Fruit fly (Drosophila melanogaster): ENCODE results near the gene Efa6.

Gene Efa6

dm6 chr3R:22582981-22583380 is 4.6 kb upstream of the Efa6 start, which contains the start of gene Dph5 (continued):
- TF ChIP-seq Opbp (GFP tag; IDR thresholded peaks at IDR 0.05; ENCODE audit: partially characterized antibody), result no peak
- TF ChIP-seq zfh1 (GFP tag; IDR thresholded peaks at IDR 0.05), result no peak
- no peak for TF ChIP-seq CG15011 (GFP tag; optimal IDR thresholded peaks at IDR 0.05)
- no peak for TF ChIP-seq CG30431 (GFP tag; optimal IDR thresholded peaks at IDR 0.05)
- no peak for TF ChIP-seq Atf-2 (GFP tag; optimal IDR thresholded peaks at IDR 0.05)
- TF ChIP-seq Dll (GFP tag; IDR thresholded peaks at IDR 0.05; ENCODE audit: partially characterized antibody), result 0 out of 4 replicates have a peak, but pooled peaks have one; percentile 11
- no peak for TF ChIP-seq emc (GFP tag; optimal IDR thresholded peaks at IDR 0.05)
- TF ChIP-seq MBD-R2 (GFP tag; IDR thresholded peaks at IDR 0.05), result peak; percentile 60
- no peak for TF ChIP-seq CG4707 (GFP tag; optimal IDR thresholded peaks at IDR 0.05)
- TF ChIP-seq ftz-f1 (GFP tag; optimal IDR thresholded peaks at IDR 0.05), result peak; percentile 98
- no peak for TF ChIP-seq aop (GFP tag; IDR thresholded peaks at IDR 0.05)
- no peak for TF ChIP-seq CG9437 (GFP tag; optimal IDR thresholded peaks at IDR 0.05)
- TF ChIP-seq unc-4 (GFP tag; IDR thresholded peaks at IDR 0.05; ENCODE audit: partially characterized antibody), result no peak
- no peak for TF ChIP-seq pnt (GFP tag; optimal IDR thresholded peaks at IDR 0.05)
- no peak for TF ChIP-seq Sox102F (GFP tag; optimal IDR thresholded peaks at IDR 0.05)
- TF ChIP-seq CG10147 (GFP tag; optimal IDR thresholded peaks at IDR 0.05), result no peak
- TF ChIP-seq NfI (GFP tag; optimal IDR thresholded peaks at IDR 0.05), result no peak
- TF ChIP-seq sim (GFP tag; IDR thresholded peaks at IDR 0.05), result no peak
- no peak for TF ChIP-seq Mrtf (GFP tag; IDR thresholded peaks at IDR 0.05)
- TF ChIP-seq CG3065 (GFP tag; optimal IDR thresholded peaks at IDR 0.05), result no peak
- TF ChIP-seq Nf-YB (GFP tag; optimal IDR thresholded peaks at IDR 0.05), result no peak
- no peak for TF ChIP-seq chif (GFP tag; optimal IDR thresholded peaks at IDR 0.05)
- peak; percentile 7 for TF ChIP-seq Ets97D (GFP tag; optimal IDR thresholded peaks at IDR 0.05)
- TF ChIP-seq Meics (GFP tag; optimal IDR thresholded peaks at IDR 0.05), result no peak
- TF ChIP-seq amos (GFP tag; IDR thresholded peaks at IDR 0.05; ENCODE audit: partially characterized antibody), result no peak; the same call in 1 of the 2 replicates
- TF ChIP-seq fru (optimal IDR thresholded peaks at IDR 0.05), result no peak
- no peak for TF ChIP-seq Ssrp (tag; optimal IDR thresholded peaks at IDR 0.05)
- TF ChIP-seq CG1603 (tag; optimal IDR thresholded peaks at IDR 0.05), result peak; percentile 23
- no peak for TF ChIP-seq Antp (GFP tag; optimal IDR thresholded peaks at IDR 0.05)
- no peak for TF ChIP-seq Abd-B (GFP tag; optimal IDR thresholded peaks at IDR 0.05)
- no peak for TF ChIP-seq CG9932 (GFP tag; IDR thresholded peaks at IDR 0.05)
- no peak for TF ChIP-seq Lpt (GFP tag; optimal IDR thresholded peaks at IDR 0.05)
- no peak for TF ChIP-seq CG33213 (GFP tag; optimal IDR thresholded peaks at IDR 0.05)
- no peak for TF ChIP-seq CG10543 (GFP tag; optimal IDR thresholded peaks at IDR 0.05)
- TF ChIP-seq HmgD (GFP tag; optimal IDR thresholded peaks at IDR 0.05), result no peak
- TF ChIP-seq crc (GFP tag; optimal IDR thresholded peaks at IDR 0.05), result no peak
- TF ChIP-seq rib (GFP tag; IDR thresholded peaks at IDR 0.05), result no peak
- TF ChIP-seq Hr78 (GFP tag; optimal IDR thresholded peaks at IDR 0.05), result no peak
- peak; percentile 92 for TF ChIP-seq E2f2 (GFP tag; IDR thresholded peaks at IDR 0.05)
- TF ChIP-seq chinmo (GFP tag; IDR thresholded peaks at IDR 0.05; ENCODE audit: partially characterized antibody), result 0 out of 4 replicates have a peak, but pooled peaks have one; percentile 7
- TF ChIP-seq gt (GFP tag; IDR thresholded peaks at IDR 0.05), result no peak
- TF ChIP-seq CG30020 (tag; optimal IDR thresholded peaks at IDR 0.05), result no peak
- TF ChIP-seq CG8089 (GFP tag; optimal IDR thresholded peaks at IDR 0.05), result no peak
- TF ChIP-seq Xrp1 (GFP tag; IDR thresholded peaks at IDR 0.05), result no peak
- TF ChIP-seq Gug (GFP tag; IDR thresholded peaks at IDR 0.05), result no peak
- TF ChIP-seq gcm2 (GFP tag; optimal IDR thresholded peaks at IDR 0.05), result no peak
